Fruit fly (Drosophila melanogaster) whole organism, pupa: ENCODE data around the gene CG46458.
A peak's percentile ranks its signal among the peaks of the same experiment; 100 is the strongest.

Experiments used
- CG10348 ChIP-seq: fragments of 200-800 bp; sonication (Bioruptor generic); IDR thresholded peaks from 2 replicates; pipeline ENCODE4 v1.3.6; 2022; ENCODE audit warnings: missing biosample characterization, missing genetic modification characterization
- CG12605 ChIP-seq: fragments of 200-800 bp; sonication (Bioruptor generic); IDR thresholded peaks from 2 replicates; pipeline ENCODE4 v1.3.6; 2022; ENCODE audit warnings: missing biosample characterization, missing genetic modification characterization
- CG13204 ChIP-seq: fragments of 200-800 bp; sonication (Bioruptor generic); optimal IDR thresholded peaks from 2 replicates; lab custom pipeline; 2018; ENCODE audit warnings: missing biosample characterization, mild to moderate bottlenecking, missing genetic modification characterization, moderate library complexity
- CG14655 ChIP-seq: fragments of 200-800 bp; sonication (Bioruptor generic); optimal IDR thresholded peaks from 3 replicates; lab custom pipeline; 2017; ENCODE audit warnings: mild to moderate bottlenecking, missing biosample characterization, missing genetic modification reagents, missing genetic modification characterization
- CG15710 ChIP-seq: fragments of 200-800 bp; sonication (Bioruptor generic); optimal IDR thresholded peaks from 2 replicates; lab custom pipeline; 2018; ENCODE audit warnings: missing biosample characterization, mild to moderate bottlenecking, missing genetic modification characterization, moderate library complexity
- CG17806 ChIP-seq: fragments of 200-800 bp; sonication (Bioruptor generic); optimal IDR thresholded peaks from 2 replicates; lab custom pipeline; 2018; ENCODE audit warnings: missing biosample characterization, mild to moderate bottlenecking, missing genetic modification characterization, moderate library complexity
- CG32121 ChIP-seq: fragments of 200-800 bp; sonication (Bioruptor generic); IDR thresholded peaks from 2 replicates; pipeline ENCODE4 v1.3.6; 2022; ENCODE audit warnings: missing biosample characterization, missing genetic modification characterization
- CG34367 ChIP-seq: fragments of 200-800 bp; sonication (Bioruptor generic); optimal IDR thresholded peaks from 2 replicates; lab custom pipeline; 2018; ENCODE audit warnings: missing biosample characterization, mild to moderate bottlenecking, missing genetic modification characterization
- CG4496 ChIP-seq: fragments of 200-800 bp; sonication (Bioruptor generic); IDR thresholded peaks from 3 replicates; pipeline ENCODE4 v1.3.6; 2022; ENCODE audit warnings: missing biosample characterization, missing genetic modification characterization
- CG8159 ChIP-seq: fragments of 200-800 bp; sonication (Bioruptor generic); optimal IDR thresholded peaks from 3 replicates; lab custom pipeline; 2018; ENCODE audit warnings: missing biosample characterization, mild to moderate bottlenecking, missing genetic modification characterization, moderate library complexity
- CG8301 ChIP-seq: fragments of 200-800 bp; sonication (Bioruptor generic); optimal IDR thresholded peaks from 2 replicates; lab custom pipeline; 2018; ENCODE audit warnings: missing biosample characterization, mild to moderate bottlenecking, missing genetic modification characterization
- CG9948 ChIP-seq: fragments of 200-800 bp; sonication (Bioruptor generic); optimal IDR thresholded peaks from 2 replicates; lab custom pipeline; 2018; ENCODE audit warnings: missing biosample characterization, mild to moderate bottlenecking, missing genetic modification characterization, moderate library complexity
- D1 ChIP-seq: fragments of 200-800 bp; sonication (Bioruptor generic); optimal IDR thresholded peaks from 2 replicates; lab custom pipeline; 2018; ENCODE audit warnings: missing biosample characterization, mild to moderate bottlenecking, missing genetic modification characterization, moderate library complexity
- EcR ChIP-seq: fragments of 200-800 bp; sonication (Bioruptor generic); optimal IDR thresholded peaks from 3 replicates; lab custom pipeline; 2019; ENCODE audit warnings: missing biosample characterization, missing genetic modification characterization, mild to moderate bottlenecking, moderate library complexity, missing genetic modification reagents
- Ets98B ChIP-seq: fragments of 200-800 bp; sonication (Bioruptor generic); IDR thresholded peaks from 2 replicates; pipeline ENCODE4 v1.3.6; 2022; ENCODE audit warnings: missing biosample characterization, missing genetic modification characterization
- Pif1A ChIP-seq: fragments of 200-800 bp; sonication (Bioruptor generic); optimal IDR thresholded peaks from 3 replicates; lab custom pipeline; 2016; ENCODE audit warnings: missing biosample characterization, missing genetic modification characterization
- Pif1B ChIP-seq: fragments of 200-800 bp; sonication (Bioruptor generic); optimal IDR thresholded peaks from 3 replicates; lab custom pipeline; 2016; ENCODE audit warnings: missing biosample characterization, missing genetic modification characterization
- Snoo ChIP-seq: fragments of 200-800 bp; sonication (Bioruptor generic); optimal IDR thresholded peaks from 3 replicates; lab custom pipeline; 2017; ENCODE audit warnings: missing biosample characterization, mild to moderate bottlenecking, missing genetic modification characterization, inconsistent platforms
- fd96Ca ChIP-seq: fragments of 200-800 bp; sonication (Bioruptor generic); IDR thresholded peaks from 3 replicates; pipeline ENCODE4 v1.3.6; 2022; ENCODE audit warnings: missing biosample characterization, missing genetic modification characterization
- gl ChIP-seq: fragments of 200-800 bp; sonication (Bioruptor generic); optimal IDR thresholded peaks from 2 replicates; lab custom pipeline; 2018; ENCODE audit warnings: missing biosample characterization, mild to moderate bottlenecking, missing genetic modification characterization
- rn ChIP-seq: fragments of 200-800 bp; sonication (Bioruptor generic); IDR thresholded peaks from 2 replicates; pipeline ENCODE4 v1.3.6; 2022; ENCODE audit warnings: missing biosample characterization, missing genetic modification characterization

CG46458 gene

dm6 chr3R:6924235-6924634 is 33.9 kb downstream of the CG46458 start:
- TF ChIP-seq EcR (GFP tag; lab: Kevin White, UChicago) (no peak), CG9948 (no peak), D1 (tag; lab: Kevin White, UChicago) (no peak), CG14655 (GFP tag; lab: Kevin White, UChicago) (no peak), fd96Ca (GFP tag; lab: Robert Waterston, UW) (no peak), Ets98B (GFP tag; lab: Robert Waterston, UW) (no peak), rn (GFP tag; lab: Robert Waterston, UW) (no peak), CG12605 (GFP tag; lab: Robert Waterston, UW) (no peak), CG8301 (tag; lab: Kevin White, UChicago) (no peak)

dm6 chr3R:6923189-6923588 is 35.0 kb downstream of the CG46458 start:
- TF ChIP-seq CG15710, result no peak
- TF ChIP-seq fd96Ca (GFP tag; lab: Robert Waterston, UW), result no peak
- TF ChIP-seq EcR (GFP tag; lab: Kevin White, UChicago), result peak; percentile 27
- TF ChIP-seq CG13204 (GFP tag; lab: Kevin White, UChicago), result peak; percentile 74

- no peak for TF ChIP-seq Pif1B (GFP tag; lab: Kevin White, UChicago)
These were observed 36.8 kb downstream of the CG46458 start for dm6 chr3R:6921256-6921966.

dm6 chr3R:6919974-6920373 is 38.2 kb downstream of the CG46458 start:
- TF ChIP-seq CG4496 (GFP tag; lab: Robert Waterston, UW), result peak; percentile 65; the same call in 2 of the 3 replicates
- TF ChIP-seq Pif1A, result peak; percentile 27
- peak; percentile 76 for TF ChIP-seq CG32121
- TF ChIP-seq gl, result no peak
- peak; percentile 40 for TF ChIP-seq CG14655 (GFP tag; lab: Kevin White, UChicago)
- TF ChIP-seq fd96Ca (GFP tag; lab: Robert Waterston, UW), result peak; percentile 76; the same call in 2 of the 3 replicates
- TF ChIP-seq CG12605 (GFP tag; lab: Robert Waterston, UW), result no peak
- TF ChIP-seq CG8301 (tag; lab: Kevin White, UChicago), result peak; percentile 16
- peak; percentile 77 for TF ChIP-seq Ets98B (GFP tag; lab: Robert Waterston, UW)
- TF ChIP-seq EcR (GFP tag; lab: Kevin White, UChicago), result no peak
- no peak for TF ChIP-seq CG10348

- TF ChIP-seq gl (no peak), Ets98B (GFP tag; lab: Robert Waterston, UW) (no peak), rn (GFP tag; lab: Robert Waterston, UW) (no peak), CG15710 (no peak), Pif1B (GFP tag; lab: Kevin White, UChicago) (no peak), CG12605 (GFP tag; lab: Robert Waterston, UW) (no peak), CG13204 (GFP tag; lab: Kevin White, UChicago) (no peak), CG10348 (no peak), CG9948 (no peak), CG8301 (tag; lab: Kevin White, UChicago) (no peak), fd96Ca (GFP tag; lab: Robert Waterston, UW) (no peak), CG14655 (GFP tag; lab: Kevin White, UChicago) (no peak), D1 (tag; lab: Kevin White, UChicago) (no peak), Pif1A (no peak), CG4496 (GFP tag; lab: Robert Waterston, UW) (no peak), CG34367 (tag; lab: Kevin White, UChicago) (no peak), EcR (GFP tag; lab: Kevin White, UChicago) (no peak), CG8159 (tag; lab: Kevin White, UChicago) (no peak)
These were observed 39.9 kb downstream of the CG46458 start for dm6 chr3R:6918270-6918669.

dm6 chr3R:6916700-6917099 is 41.5 kb downstream of the CG46458 start:
- TF ChIP-seq Pif1B (GFP tag; lab: Kevin White, UChicago), result no peak
- TF ChIP-seq rn (GFP tag; lab: Robert Waterston, UW), result no peak
- no peak for TF ChIP-seq EcR (GFP tag; lab: Kevin White, UChicago)
- TF ChIP-seq CG32121, result no peak
- no peak for TF ChIP-seq CG9948
- TF ChIP-seq D1 (tag; lab: Kevin White, UChicago), result no peak
- TF ChIP-seq Ets98B (GFP tag; lab: Robert Waterston, UW), result no peak
- no peak for TF ChIP-seq CG34367 (tag; lab: Kevin White, UChicago)
- no peak for TF ChIP-seq CG12605 (GFP tag; lab: Robert Waterston, UW)
- TF ChIP-seq CG4496 (GFP tag; lab: Robert Waterston, UW), result no peak
- TF ChIP-seq CG17806 (tag; lab: Kevin White, UChicago), result no peak
- no peak for TF ChIP-seq fd96Ca (GFP tag; lab: Robert Waterston, UW)
- no peak for TF ChIP-seq CG14655 (GFP tag; lab: Kevin White, UChicago)

dm6 chr3R:6914396-6914795 is 43.8 kb downstream of the CG46458 start:
- TF ChIP-seq CG8301 (tag; lab: Kevin White, UChicago) (peak; percentile 80), CG4496 (GFP tag; lab: Robert Waterston, UW) (peak; percentile 75), EcR (GFP tag; lab: Kevin White, UChicago) (no peak), gl (peak; percentile 89), CG13204 (GFP tag; lab: Kevin White, UChicago) (peak; percentile 82), Pif1B (GFP tag; lab: Kevin White, UChicago) (peak; percentile 91), CG10348 (no peak), CG34367 (tag; lab: Kevin White, UChicago) (peak; percentile 90), D1 (tag; lab: Kevin White, UChicago) (peak; percentile 69), CG15710 (peak; percentile 92), Ets98B (GFP tag; lab: Robert Waterston, UW) (peak; percentile 35; the same call in 1 of the 2 replicates), rn (GFP tag; lab: Robert Waterston, UW) (0 out of 2 replicates have a peak, but pooled peaks have one; percentile 29), Pif1A (peak; percentile 91), CG32121 (no peak), Snoo (tag; lab: Kevin White, UChicago) (peak; percentile 91), CG8159 (tag; lab: Kevin White, UChicago) (peak; percentile 94), fd96Ca (GFP tag; lab: Robert Waterston, UW) (peak; percentile 83), CG14655 (GFP tag; lab: Kevin White, UChicago) (peak; percentile 88), CG12605 (GFP tag; lab: Robert Waterston, UW) (peak; percentile 66), CG17806 (tag; lab: Kevin White, UChicago) (peak; percentile 93), CG9948 (peak; percentile 91)
